Worm (Caenorhabditis elegans): ENCODE results near the gene fipr-17.

fipr-17 gene

ce11 chrIII:11045196-11045595 is 37.8 kb upstream of the fipr-17 start:
- no peak for TF ChIP-seq unc-120 (tag; optimal IDR thresholded peaks at IDR 0.05; ENCODE audit: poor library complexity, severe bottlenecking)
- TF ChIP-seq nhr-237 (tag; optimal IDR thresholded peaks at IDR 0.05): no peak
- no peak for TF ChIP-seq mab-5 (tag; optimal IDR thresholded peaks at IDR 0.05)

- no peak for TF ChIP-seq lsy-2 (tag; optimal IDR thresholded peaks at IDR 0.05)
- TF ChIP-seq elt-1 (tag; optimal IDR thresholded peaks at IDR 0.05; ENCODE audit: borderline replicate concordance, insufficient read depth): no peak
- TF ChIP-seq mep-1 (tag; optimal IDR thresholded peaks at IDR 0.05): no peak
- TF ChIP-seq lin-13 (tag; optimal IDR thresholded peaks at IDR 0.05): no peak
- TF ChIP-seq mls-2 (tag; optimal IDR thresholded peaks at IDR 0.05): no peak
- no peak for TF ChIP-seq pha-4 (tag; optimal IDR thresholded peaks at IDR 0.05)
- no peak for TF ChIP-seq ceh-43 (GFP tag; optimal IDR thresholded peaks at IDR 0.05)
- no peak for TF ChIP-seq nhr-76 (tag; optimal IDR thresholded peaks at IDR 0.05)
- TF ChIP-seq snpc-4 (tag; optimal IDR thresholded peaks at IDR 0.05): no peak
- TF ChIP-seq mab-5 (tag; optimal IDR thresholded peaks at IDR 0.05): no peak
- no peak for TF ChIP-seq ces-1 (GFP tag; optimal IDR thresholded peaks at IDR 0.05)
- TF ChIP-seq elt-3 (tag; optimal IDR thresholded peaks at IDR 0.05): no peak
- no peak for TF ChIP-seq sem-2 (GFP tag; optimal IDR thresholded peaks at IDR 0.05)
Measured at ce11 chrIII:11040606-11041005, 33.2 kb upstream of the fipr-17 start.

ce11 chrIII:11039250-11039649 is 31.8 kb upstream of the fipr-17 start:
- peak; percentile 21 for TF ChIP-seq hlh-1 (tag; optimal IDR thresholded peaks at IDR 0.05)
- no peak for TF ChIP-seq nhr-2 (tag; optimal IDR thresholded peaks at IDR 0.05)
- TF ChIP-seq lsy-2 (tag; optimal IDR thresholded peaks at IDR 0.05): no peak
- no peak for TF ChIP-seq nhr-28 (tag; optimal IDR thresholded peaks at IDR 0.05)
- TF ChIP-seq elt-3 (tag; optimal IDR thresholded peaks at IDR 0.05): no peak
- TF ChIP-seq ces-1 (GFP tag; optimal IDR thresholded peaks at IDR 0.05): no peak
- TF ChIP-seq sem-2 (GFP tag; optimal IDR thresholded peaks at IDR 0.05): no peak
- TF ChIP-seq nhr-76 (tag; optimal IDR thresholded peaks at IDR 0.05): no peak
- peak; percentile 46 for TF ChIP-seq mep-1 (tag; optimal IDR thresholded peaks at IDR 0.05)
- TF ChIP-seq mls-2 (tag; optimal IDR thresholded peaks at IDR 0.05): no peak
- TF ChIP-seq nhr-12 (tag; optimal IDR thresholded peaks at IDR 0.05): no peak
- TF ChIP-seq M03D4.4 (tag; optimal IDR thresholded peaks at IDR 0.05): no peak
- no peak for TF ChIP-seq lin-13 (tag; optimal IDR thresholded peaks at IDR 0.05)
- TF ChIP-seq elt-1 (tag; optimal IDR thresholded peaks at IDR 0.05; ENCODE audit: borderline replicate concordance, insufficient read depth): no peak

- no peak for TF ChIP-seq ztf-11 (tag; optimal IDR thresholded peaks at IDR 0.05)
- no peak for TF ChIP-seq lin-13 (tag; optimal IDR thresholded peaks at IDR 0.05)
- no peak for TF ChIP-seq nhr-237 (tag; optimal IDR thresholded peaks at IDR 0.05)
- TF ChIP-seq lsy-2 (tag; optimal IDR thresholded peaks at IDR 0.05): no peak
- no peak for TF ChIP-seq unc-62 (GFP tag; optimal IDR thresholded peaks at IDR 0.05)
- no peak for TF ChIP-seq drap-1 (GFP tag; optimal IDR thresholded peaks at IDR 0.05)
Measured at ce11 chrIII:11036640-11037039, 29.2 kb upstream of the fipr-17 start, which contains the start of gene spat-2. spat-2 (plus strand) TSS chrIII:11036940.

- TF ChIP-seq lin-13 (tag; optimal IDR thresholded peaks at IDR 0.05): peak; percentile 74
- TF ChIP-seq nhr-76 (tag; optimal IDR thresholded peaks at IDR 0.05): no peak
- peak; percentile 28 for TF ChIP-seq sptf-1 (tag; optimal IDR thresholded peaks at IDR 0.05)
- TF ChIP-seq cnd-1 (tag; optimal IDR thresholded peaks at IDR 0.05): no peak
- TF ChIP-seq elt-3 (tag; optimal IDR thresholded peaks at IDR 0.05): no peak
- no peak for TF ChIP-seq lin-32 (GFP tag; optimal IDR thresholded peaks at IDR 0.05)
- TF ChIP-seq ces-1 (GFP tag; optimal IDR thresholded peaks at IDR 0.05): peak; percentile 34
- TF ChIP-seq unc-62 (GFP tag; optimal IDR thresholded peaks at IDR 0.05): peak; percentile 34
- no peak for TF ChIP-seq M03D4.4 (tag; optimal IDR thresholded peaks at IDR 0.05)
- no peak for TF ChIP-seq nhr-2 (tag; optimal IDR thresholded peaks at IDR 0.05)
- no peak for TF ChIP-seq ham-2 (GFP tag; optimal IDR thresholded peaks at IDR 0.05)
- TF ChIP-seq elt-1 (tag; optimal IDR thresholded peaks at IDR 0.05; ENCODE audit: borderline replicate concordance, insufficient read depth): no peak
- TF ChIP-seq flh-1 (GFP tag; optimal IDR thresholded peaks at IDR 0.05): no peak
- TF ChIP-seq nhr-237 (tag; optimal IDR thresholded peaks at IDR 0.05): peak; percentile 58
- TF ChIP-seq ztf-11 (tag; optimal IDR thresholded peaks at IDR 0.05): no peak
- TF ChIP-seq ceh-43 (GFP tag; optimal IDR thresholded peaks at IDR 0.05): no peak
- TF ChIP-seq unc-120 (tag; optimal IDR thresholded peaks at IDR 0.05; ENCODE audit: poor library complexity, severe bottlenecking): no peak
- TF ChIP-seq sem-2 (GFP tag; optimal IDR thresholded peaks at IDR 0.05): no peak
- TF ChIP-seq unc-39 (tag; optimal IDR thresholded peaks at IDR 0.05): no peak
- no peak for TF ChIP-seq ceh-83 (GFP tag; optimal IDR thresholded peaks at IDR 0.05)
- TF ChIP-seq blmp-1 (tag; optimal IDR thresholded peaks at IDR 0.05): no peak
- TF ChIP-seq nhr-28 (tag; optimal IDR thresholded peaks at IDR 0.05): no peak
- no peak for TF ChIP-seq hlh-1 (tag; optimal IDR thresholded peaks at IDR 0.05)
- TF ChIP-seq mab-5 (tag; optimal IDR thresholded peaks at IDR 0.05): no peak
- no peak for TF ChIP-seq bed-3 (GFP tag; optimal IDR thresholded peaks at IDR 0.05)
- TF ChIP-seq lsy-2 (tag; optimal IDR thresholded peaks at IDR 0.05): peak; percentile 96
- no peak for TF ChIP-seq mls-2 (tag; optimal IDR thresholded peaks at IDR 0.05)
- no peak for TF ChIP-seq tbx-8 (GFP tag; optimal IDR thresholded peaks at IDR 0.05)
- TF ChIP-seq pha-4 (tag; optimal IDR thresholded peaks at IDR 0.05): peak; percentile 67
- no peak for TF ChIP-seq nhr-12 (tag; optimal IDR thresholded peaks at IDR 0.05)
- no peak for TF ChIP-seq drap-1 (GFP tag; optimal IDR thresholded peaks at IDR 0.05)
- TF ChIP-seq mep-1 (tag; optimal IDR thresholded peaks at IDR 0.05): peak; percentile 74
- no peak for TF ChIP-seq snpc-4 (tag; optimal IDR thresholded peaks at IDR 0.05)
- no peak for TF ChIP-seq ceh-39 (tag; optimal IDR thresholded peaks at IDR 0.05)
- no peak for TF ChIP-seq zip-8 (tag; optimal IDR thresholded peaks at IDR 0.05)
Measured at ce11 chrIII:11036132-11036531, 28.7 kb upstream of the fipr-17 start.
